Worm (Caenorhabditis elegans) whole organism, midembryonic: ENCODE results near the gene K08D8.4.

ENCODE experiments used
- T22C8.4 ChIP-seq: fragments of 200-800 bp; sonication (Bioruptor generic); IDR thresholded peaks from 2 replicates; pipeline ENCODE4 v1.3.6; 2022; ENCODE audit warnings: missing genetic modification characterization, missing compliant biosample characterization
- tab-1 ChIP-seq: fragments of 200-800 bp; sonication (Bioruptor generic); IDR thresholded peaks from 2 replicates; pipeline ENCODE4 v1.3.6; 2022; ENCODE audit warnings: missing genetic modification characterization, missing compliant biosample characterization

ce11 chrIV:12876558-12876957, 33.2 kb downstream of the K08D8.4 start:
- TF ChIP-seq T22C8.4 (GFP tag; lab: Robert Waterston, UW) (no peak), tab-1 (GFP tag; lab: Robert Waterston, UW) (no peak)
